Worm (Caenorhabditis elegans): ENCODE data around the gene twk-22.

ce11 chrX:16269969-16270368, 36.3 kb upstream of the twk-22 start, which contains the start of gene ifa-3:
- no peak for TF ChIP-seq dao-5 (tag; optimal IDR thresholded peaks at IDR 0.05)
- no peak for TF ChIP-seq W03F9.2 (tag; optimal IDR thresholded peaks at IDR 0.05)
- TF ChIP-seq him-1 (tag; optimal IDR thresholded peaks at IDR 0.05) = no peak
